Worm (Caenorhabditis elegans): ENCODE results near the gene K12B6.4.

DNA sequence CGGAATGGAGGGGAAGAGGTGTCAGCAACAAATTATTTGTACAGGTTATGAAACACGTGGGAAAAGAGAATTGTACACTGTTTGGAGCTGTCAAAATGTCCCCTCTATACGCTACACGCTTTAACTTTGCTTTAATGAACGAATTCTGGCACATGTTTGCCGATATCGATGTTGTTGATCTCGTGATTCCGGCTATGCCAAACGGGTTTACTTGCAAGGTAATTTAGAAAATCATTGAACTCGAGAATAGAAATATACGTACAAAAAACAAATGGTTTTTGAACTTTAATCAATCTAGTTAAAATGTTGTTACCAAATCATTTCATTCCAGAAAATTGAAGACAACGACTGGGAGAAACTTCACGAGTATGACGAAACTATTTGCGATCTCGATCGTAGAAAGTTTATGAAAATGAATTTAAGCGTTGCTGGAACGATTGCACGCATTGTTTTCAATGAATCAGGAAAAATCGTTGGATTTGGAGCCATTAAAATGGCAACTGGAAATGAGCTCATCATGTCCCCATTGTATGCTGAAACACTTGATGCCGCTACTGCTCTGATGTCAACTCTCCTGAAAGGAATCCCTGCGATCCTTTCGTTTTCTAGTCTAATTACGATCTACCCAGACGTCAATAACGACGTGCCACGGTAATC is 3.8 kb downstream of the K12B6.4 start:
- TF ChIP-seq rnt-1 (tag; optimal IDR thresholded peaks at IDR 0.05) (no peak), syd-9 (tag; optimal IDR thresholded peaks at IDR 0.05) (no peak), nhr-11 (tag; optimal IDR thresholded peaks at IDR 0.05) (no peak)
